Worm (Caenorhabditis elegans): Measurements from ENCODE around the gene B0244.16.

B0244.16 gene

DNA sequence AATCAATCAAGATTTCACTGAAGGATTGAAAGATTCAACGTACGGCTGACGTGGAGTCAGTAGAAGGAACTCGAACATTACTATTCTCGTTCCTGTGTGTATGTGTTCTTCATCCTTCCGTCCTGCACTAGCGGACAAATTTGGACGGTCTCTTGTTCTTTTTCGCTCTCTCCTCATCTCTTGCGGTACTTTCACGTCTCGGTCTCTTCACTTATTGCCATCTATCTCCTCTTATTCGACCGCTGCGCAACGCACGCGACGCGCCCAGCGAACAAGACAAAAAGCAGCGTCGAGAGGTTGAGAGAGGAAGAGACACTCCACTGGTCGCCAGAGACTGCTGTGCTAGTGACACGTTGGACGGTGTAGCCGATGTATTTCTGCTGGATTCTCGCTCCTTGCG, 25.3 kb upstream of the B0244.16 start:
- TF ChIP-seq mbf-1 (tag; optimal IDR thresholded peaks at IDR 0.05), result no peak
- peak; percentile 70 for TF ChIP-seq Y55F3AM.14 (GFP tag; optimal IDR thresholded peaks at IDR 0.05)
- TF ChIP-seq unc-39 (tag; optimal IDR thresholded peaks at IDR 0.05), result no peak
- peak; percentile 87 for TF ChIP-seq C34F6.9 (tag; optimal IDR thresholded peaks at IDR 0.05)
- TF ChIP-seq aly-2 (tag; optimal IDR thresholded peaks at IDR 0.05), result no peak
- TF ChIP-seq sem-4 (tag; optimal IDR thresholded peaks at IDR 0.05), result peak; percentile 62
- peak; percentile 51 for TF ChIP-seq crh-2 (tag; optimal IDR thresholded peaks at IDR 0.05)
- TF ChIP-seq peb-1 (tag; optimal IDR thresholded peaks at IDR 0.05), result no peak
- peak; percentile 63 to 68 for TF ChIP-seq mdl-1 (tag; optimal IDR thresholded peaks at IDR 0.05)
- peak; percentile 84 for TF ChIP-seq lin-11 (tag; optimal IDR thresholded peaks at IDR 0.05)
- peak; percentile 26 for TF ChIP-seq egl-27 (tag; optimal IDR thresholded peaks at IDR 0.05)
- TF ChIP-seq dmd-4 (tag; optimal IDR thresholded peaks at IDR 0.05), result no peak
- TF ChIP-seq unc-55 (GFP tag; optimal IDR thresholded peaks at IDR 0.05), result peak; percentile 83
- TF ChIP-seq ceh-16 (tag; optimal IDR thresholded peaks at IDR 0.05), result no peak
- peak; percentile 60 for TF ChIP-seq nhr-25 (tag; optimal IDR thresholded peaks at IDR 0.05)
- TF ChIP-seq nhr-129 (tag; optimal IDR thresholded peaks at IDR 0.05), result peak; percentile 88
- TF ChIP-seq lin-13 (GFP tag; optimal IDR thresholded peaks at IDR 0.05), result peak; percentile 12
- TF ChIP-seq nhr-237 (tag; optimal IDR thresholded peaks at IDR 0.05), result no peak
- TF ChIP-seq ztf-4 (tag; optimal IDR thresholded peaks at IDR 0.05), result peak; percentile 7
- TF ChIP-seq snpc-4 (tag; optimal IDR thresholded peaks at IDR 0.05), result peak; percentile 26
- no peak for TF ChIP-seq nhr-6 (tag; optimal IDR thresholded peaks at IDR 0.05)
- no peak for TF ChIP-seq gmeb-1 (tag; optimal IDR thresholded peaks at IDR 0.05)
- TF ChIP-seq nhr-21 (tag; optimal IDR thresholded peaks at IDR 0.05), result peak; percentile 73
- peak; percentile 34 for TF ChIP-seq sma-3 (GFP tag; optimal IDR thresholded peaks at IDR 0.05)
- TF ChIP-seq ztf-1 (GFP tag; conservative IDR thresholded peaks at IDR 0.05), result no peak
- peak in 1 of 2 experiments; percentile 64 for TF ChIP-seq lsy-2 (tag; optimal IDR thresholded peaks at IDR 0.05)
- TF ChIP-seq F13H6.1 (tag; optimal IDR thresholded peaks at IDR 0.05), result peak; percentile 75
- TF ChIP-seq fos-1 (tag; optimal IDR thresholded peaks at IDR 0.05), result peak; percentile 54
- TF ChIP-seq blmp-1 (tag; optimal IDR thresholded peaks at IDR 0.05; ENCODE audit: insufficient read depth), result peak; percentile 24

DNA sequence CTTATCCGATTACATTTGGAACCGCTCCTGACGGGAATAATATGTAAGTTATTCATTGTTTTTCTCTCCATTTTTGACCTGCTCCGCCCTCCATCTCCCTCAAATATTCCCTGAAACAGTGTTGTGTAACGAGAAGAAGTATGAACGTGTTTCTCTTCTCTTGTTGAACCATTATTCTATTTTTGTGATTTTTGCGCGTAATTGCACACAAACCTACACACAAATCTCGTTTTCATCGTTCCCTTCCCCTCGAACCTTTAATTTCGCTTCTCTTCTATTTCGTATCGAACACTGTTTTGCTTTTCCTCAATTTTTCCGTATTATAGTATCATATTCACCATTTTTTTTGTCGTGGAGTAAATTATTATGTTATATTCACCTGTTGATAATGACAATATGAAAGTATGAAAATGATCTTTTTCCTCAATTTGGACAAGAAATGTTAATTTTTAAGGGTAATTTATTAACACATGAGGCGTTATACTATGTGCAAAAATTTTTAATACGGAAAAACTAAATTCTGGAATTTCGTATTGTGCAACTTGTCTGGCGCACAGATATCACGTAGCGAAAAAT, 23.5 kb upstream of the B0244.16 start:
- TF ChIP-seq ama-1 (optimal IDR thresholded peaks at IDR 0.05), result peak; percentile 28
- TF ChIP-seq nhr-21 (tag; optimal IDR thresholded peaks at IDR 0.05), result no peak

DNA sequence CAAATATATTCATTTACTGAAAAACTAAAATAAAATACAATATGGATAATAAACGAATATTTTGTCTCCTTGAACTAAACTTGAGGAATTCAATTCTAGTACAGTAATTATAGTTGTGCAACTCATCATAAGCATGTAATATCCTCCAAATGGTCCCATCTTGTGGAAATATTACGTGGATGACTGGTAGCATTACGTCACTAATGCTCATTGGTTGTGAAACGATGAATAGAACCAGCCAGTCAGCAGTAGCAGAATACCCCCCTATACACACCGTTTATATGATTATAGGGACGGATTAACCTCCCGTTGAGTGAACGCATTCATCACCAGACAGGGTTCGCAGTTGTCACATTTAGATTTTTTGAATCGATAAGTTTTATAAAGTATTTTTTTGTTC, 22.4 kb upstream of the B0244.16 start:
- TF ChIP-seq nhr-237 (tag; optimal IDR thresholded peaks at IDR 0.05) (no peak), nhr-23 (tag; optimal IDR thresholded peaks at IDR 0.05) (no peak), ceh-16 (tag; optimal IDR thresholded peaks at IDR 0.05) (peak; percentile 4), Y55F3AM.14 (GFP tag; optimal IDR thresholded peaks at IDR 0.05) (no peak)

DNA sequence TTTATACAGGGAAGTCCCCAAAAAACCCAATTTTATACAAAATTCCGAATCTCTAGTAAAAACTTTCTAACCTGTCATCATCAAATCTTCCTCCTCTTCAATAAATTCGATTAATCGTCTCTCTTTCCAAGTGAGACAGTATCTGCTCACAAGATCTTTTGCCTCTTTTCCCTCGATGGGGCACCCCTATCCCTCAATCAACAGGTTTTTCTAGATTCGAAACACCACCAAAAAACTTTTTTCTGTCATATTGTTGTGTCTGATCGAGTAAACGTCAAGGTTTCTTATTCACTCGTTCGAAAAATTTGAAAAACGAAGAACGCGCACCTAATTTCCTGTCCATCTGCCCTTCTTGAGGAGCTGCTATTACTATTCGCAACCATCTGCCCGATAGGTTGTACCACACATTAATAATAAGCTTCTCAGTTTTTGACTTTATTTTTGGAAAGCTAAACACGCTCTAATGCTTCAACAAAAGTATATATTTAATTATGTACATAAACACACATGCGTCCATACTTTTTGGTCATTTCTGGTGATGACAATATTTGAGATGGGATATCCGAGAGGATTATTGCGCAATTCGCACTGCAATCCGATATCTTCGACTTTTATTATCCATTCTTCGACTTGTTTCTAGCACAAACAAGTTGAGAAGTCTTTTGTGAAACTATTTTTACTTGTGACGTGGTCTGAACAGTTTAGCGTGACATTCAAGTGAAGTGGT, 21.5 kb upstream of the B0244.16 start:
- TF ChIP-seq ceh-16 (tag; optimal IDR thresholded peaks at IDR 0.05), result peak; percentile 80
- no peak for TF ChIP-seq nhr-12 (tag; optimal IDR thresholded peaks at IDR 0.05)

DNA sequence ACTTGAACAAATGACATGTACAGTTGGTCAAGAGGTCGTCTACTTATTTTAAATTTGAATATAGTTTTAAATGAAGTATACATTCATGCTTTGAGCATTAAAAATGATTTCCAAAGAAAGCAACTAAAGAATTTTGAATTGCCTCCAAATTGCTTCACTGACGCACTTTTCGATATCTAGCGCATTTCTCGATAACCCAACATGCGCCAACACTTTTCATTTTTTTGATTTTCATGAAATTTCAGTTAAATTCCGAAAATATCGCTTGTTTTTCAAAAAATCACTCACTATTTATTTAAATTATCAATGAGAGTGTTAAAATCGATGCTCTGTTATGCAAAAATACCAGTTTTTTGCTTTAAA, 21.0 kb upstream of the B0244.16 start:
- TF ChIP-seq gmeb-1 (tag; optimal IDR thresholded peaks at IDR 0.05) (peak; percentile 35), lsy-2 (tag; optimal IDR thresholded peaks at IDR 0.05) (peak; percentile 8 to 18), skn-1 (tag; optimal IDR thresholded peaks at IDR 0.05) (no peak), nhr-21 (tag; optimal IDR thresholded peaks at IDR 0.05) (no peak)

Data from whole organism, L2 larva.